Fruit fly (Drosophila melanogaster): ENCODE measurements around the gene Axn.

- TF ChIP-seq CG8478 (optimal IDR thresholded peaks at IDR 0.05), result no peak
- no peak for TF ChIP-seq CTCF (optimal IDR thresholded peaks at IDR 0.05)
Measured at dm6 chr3R:30038628-30039027, 16.0 kb downstream of the Axn start, which contains the start of gene janB.

All from S2 (cell line).